Fruit fly (Drosophila melanogaster): ENCODE results near the gene Npc2c.
A peak's percentile ranks its signal among the peaks of the same experiment; 100 is the strongest.

Npc2c gene

dm6 chr3R:10042664-10043372 lies 17.2 kb upstream of the Npc2c start, which contains the start of the genes Mical and CG3909:
TSS of gene Mical (minus strand) at chr3R:10042895.
TSS of gene CG3909 (plus strand) at chr3R:10043270.
- peak; percentile 25 for TF ChIP-seq Sox14 (GFP tag; optimal IDR thresholded peaks at IDR 0.05)
- TF ChIP-seq fkh (GFP tag; optimal IDR thresholded peaks at IDR 0.05): peak; percentile 30
- TF ChIP-seq esn (GFP tag; optimal IDR thresholded peaks at IDR 0.05): peak; percentile 81
- peak; percentile 74 for TF ChIP-seq cyc (GFP tag; optimal IDR thresholded peaks at IDR 0.05)
- peak; percentile 89 for TF ChIP-seq svp (GFP tag)
- peak; percentile 35 for TF ChIP-seq CG1621 (tag; optimal IDR thresholded peaks at IDR 0.05)
- no peak for TF ChIP-seq CG6854 (GFP tag; optimal IDR thresholded peaks at IDR 0.05)
- peak in 1 of 2 experiments; percentile 82 for TF ChIP-seq salr (GFP tag; optimal IDR thresholded peaks at IDR 0.05)
- peak; percentile 85 for TF ChIP-seq CG6163 (GFP tag; IDR thresholded peaks at IDR 0.05)
- peak; percentile 43 for TF ChIP-seq Ets21C (GFP tag; optimal IDR thresholded peaks at IDR 0.05)
- no peak for TF ChIP-seq Eip75B (GFP tag; optimal IDR thresholded peaks at IDR 0.05)
- peak; percentile 46 for TF ChIP-seq CG10669 (GFP tag; optimal IDR thresholded peaks at IDR 0.05)
- peak; percentile 65 for TF ChIP-seq pdm3 (GFP tag; optimal IDR thresholded peaks at IDR 0.05)
- peak; percentile 83 for TF ChIP-seq CG34406 (GFP tag; optimal IDR thresholded peaks at IDR 0.05)
- peak; percentile 82 for TF ChIP-seq achi (GFP tag; optimal IDR thresholded peaks at IDR 0.05)
- TF ChIP-seq CG8319 (GFP tag; optimal IDR thresholded peaks at IDR 0.05): peak; percentile 18
- peak; percentile 60 for TF ChIP-seq Sox15 (GFP tag; optimal IDR thresholded peaks at IDR 0.05)
- no peak for TF ChIP-seq fd85E (GFP tag; optimal IDR thresholded peaks at IDR 0.05)
- peak; percentile 86 for TF ChIP-seq CG3032 (tag; optimal IDR thresholded peaks at IDR 0.05)
- TF ChIP-seq Lpt (GFP tag; optimal IDR thresholded peaks at IDR 0.05): peak; percentile 57
- TF ChIP-seq CG11762 (GFP tag; optimal IDR thresholded peaks at IDR 0.05; ENCODE audit: insufficient read depth): peak; percentile 71
- TF ChIP-seq CG31627 (GFP tag; optimal IDR thresholded peaks at IDR 0.05): peak; percentile 73
- TF ChIP-seq Hr38 (GFP tag; optimal IDR thresholded peaks at IDR 0.05): no peak
- peak; percentile 75 for TF ChIP-seq acj6 (GFP tag; optimal IDR thresholded peaks at IDR 0.05)
- TF ChIP-seq CG6808 (GFP tag; optimal IDR thresholded peaks at IDR 0.05): peak; percentile 24
- TF ChIP-seq CG16779 (tag; optimal IDR thresholded peaks at IDR 0.05): peak; percentile 62
- TF ChIP-seq topi (GFP tag; optimal IDR thresholded peaks at IDR 0.05): peak; percentile 60
- peak; percentile 88 for TF ChIP-seq CG10631 (GFP tag; optimal IDR thresholded peaks at IDR 0.05)
- peak; percentile 80 for TF ChIP-seq CG7368 (GFP tag; optimal IDR thresholded peaks at IDR 0.05)
- peak; percentile 74 for TF ChIP-seq CG32006 (GFP tag; optimal IDR thresholded peaks at IDR 0.05)
- TF ChIP-seq lz (GFP tag; optimal IDR thresholded peaks at IDR 0.05): peak; percentile 66
- peak; percentile 76 for TF ChIP-seq CG3919 (GFP tag; optimal IDR thresholded peaks at IDR 0.05)
- TF ChIP-seq Eip93F (GFP tag; optimal IDR thresholded peaks at IDR 0.05): peak; percentile 45
- TF ChIP-seq dsx (GFP tag; optimal IDR thresholded peaks at IDR 0.05; ENCODE audit: poor library complexity, severe bottlenecking): peak; percentile 77
- TF ChIP-seq CG11294 (GFP tag; IDR thresholded peaks at IDR 0.05): peak; percentile 76
- TF ChIP-seq Hr4 (GFP tag; optimal IDR thresholded peaks at IDR 0.05): peak; percentile 69
- TF ChIP-seq net (GFP tag; optimal IDR thresholded peaks at IDR 0.05): peak; percentile 68
- TF ChIP-seq spab (GFP tag; optimal IDR thresholded peaks at IDR 0.05): peak; percentile 25
- TF ChIP-seq ss (GFP tag; optimal IDR thresholded peaks at IDR 0.05): peak; percentile 6 to 44
- peak; percentile 92 for TF ChIP-seq eg (GFP tag; IDR thresholded peaks at IDR 0.05)
- peak; percentile 70 for TF ChIP-seq Met (GFP tag; optimal IDR thresholded peaks at IDR 0.05)
- TF ChIP-seq CG6276 (GFP tag; optimal IDR thresholded peaks at IDR 0.05): no peak
- TF ChIP-seq Ets96B (tag; optimal IDR thresholded peaks at IDR 0.05): peak; percentile 82
- no peak for TF ChIP-seq CG4318 (GFP tag; optimal IDR thresholded peaks at IDR 0.05)
- TF ChIP-seq OdsH (GFP tag; optimal IDR thresholded peaks at IDR 0.05): peak; percentile 83
- TF ChIP-seq Smox (GFP tag; optimal IDR thresholded peaks at IDR 0.05): peak; percentile 68
- TF ChIP-seq CG8119 (GFP tag; IDR thresholded peaks at IDR 0.05): peak; percentile 85
- TF ChIP-seq fd59A (GFP tag; optimal IDR thresholded peaks at IDR 0.05): no peak
- TF ChIP-seq Sox102F (GFP tag; optimal IDR thresholded peaks at IDR 0.05): peak; percentile 59
- TF ChIP-seq CG9139 (GFP tag; optimal IDR thresholded peaks at IDR 0.05): peak; percentile 21
